Fruit fly (Drosophila melanogaster) whole organism, embryonic: ENCODE data around the gene CG32645.

Experiments
- BtbVII ChIP-seq: fragments of 200-800 bp; sonication (Bioruptor generic); optimal IDR thresholded peaks from 3 replicates; lab custom pipeline; 2017; ENCODE audit warnings: missing biosample characterization, mild to moderate bottlenecking, missing genetic modification characterization
- CG10147 ChIP-seq: fragments of 200-800 bp; sonication (Bioruptor generic); optimal IDR thresholded peaks from 2 replicates; lab custom pipeline; 2019; ENCODE audit warnings: missing biosample characterization, mild to moderate bottlenecking, missing genetic modification characterization, moderate library complexity
- CG12299 ChIP-seq: fragments of 200-800 bp; sonication (Bioruptor generic); optimal IDR thresholded peaks from 2 replicates; lab custom pipeline; 2018; ENCODE audit warnings: missing biosample characterization, mild to moderate bottlenecking, missing genetic modification characterization
- CG12942 ChIP-seq: fragments of 200-800 bp; sonication (Bioruptor generic); optimal IDR thresholded peaks from 3 replicates; lab custom pipeline; 2016; ENCODE audit warnings: missing biosample characterization, missing genetic modification characterization
- CG14014 ChIP-seq: fragments of 200-800 bp; sonication (Bioruptor generic); IDR thresholded peaks from 2 replicates; pipeline ENCODE4 v1.3.6; 2022; ENCODE audit warnings: missing biosample characterization, missing genetic modification characterization
- CG14441 ChIP-seq: fragments of 200-800 bp; sonication (Bioruptor generic); IDR thresholded peaks from 2 replicates; pipeline ENCODE4 v1.3.6; 2022; ENCODE audit warnings: missing biosample characterization, missing genetic modification characterization
- CG14710 ChIP-seq: fragments of 200-800 bp; sonication (Bioruptor generic); optimal IDR thresholded peaks from 3 replicates; lab custom pipeline; 2019; ENCODE audit warnings: missing biosample characterization, mild to moderate bottlenecking, missing genetic modification characterization, moderate library complexity
- CG15011 ChIP-seq: fragments of 200-800 bp; sonication (Bioruptor generic); optimal IDR thresholded peaks from 3 replicates; lab custom pipeline; 2018; ENCODE audit warnings: missing biosample characterization, mild to moderate bottlenecking, missing genetic modification characterization
- CG1602 ChIP-seq: fragments of 200-800 bp; sonication (Bioruptor generic); optimal IDR thresholded peaks from 3 replicates; lab custom pipeline; 2016; ENCODE audit warnings: missing biosample characterization, missing genetic modification characterization
- CG18262 ChIP-seq: fragments of 200-800 bp; optimal IDR thresholded peaks from 3 replicates; lab custom pipeline; 2019; ENCODE audit warnings: missing biosample characterization, mild to moderate bottlenecking, missing genetic modification characterization, moderate library complexity
- CG2199 ChIP-seq: fragments of 200-800 bp; sonication (Bioruptor generic); IDR thresholded peaks from 3 replicates; pipeline ENCODE4 v1.3.6; 2022; ENCODE audit warnings: missing biosample characterization, missing genetic modification characterization
- CG3065 ChIP-seq: fragments of 200-800 bp; sonication (Bioruptor generic); optimal IDR thresholded peaks from 2 replicates; lab custom pipeline; 2016; ENCODE audit warnings: missing biosample characterization, missing genetic modification characterization
- CG31365 ChIP-seq: fragments of 200-800 bp; sonication (Bioruptor generic); optimal IDR thresholded peaks from 2 replicates; lab custom pipeline; 2018; ENCODE audit warnings: missing biosample characterization, mild to moderate bottlenecking, missing genetic modification characterization
- CG32532 ChIP-seq: fragments of 200-800 bp; sonication (Bioruptor generic); IDR thresholded peaks from 2 replicates; pipeline ENCODE4 v1.3.6; 2022; ENCODE audit warnings: missing biosample characterization, missing genetic modification characterization
- CG5180 ChIP-seq: fragments of 200-800 bp; sonication (Bioruptor generic); optimal IDR thresholded peaks from 3 replicates; lab custom pipeline; 2017; ENCODE audit warnings: missing biosample characterization, missing genetic modification characterization, mild to moderate bottlenecking, moderate library complexity, missing genetic modification reagents
- CG6791 ChIP-seq: fragments of 200-800 bp; sonication (Bioruptor generic); IDR thresholded peaks from 3 replicates; pipeline ENCODE4 v1.3.6; 2022; ENCODE audit warnings: missing biosample characterization, missing genetic modification characterization; ENCODE audit not compliant: partially characterized antibody
- CG8388 ChIP-seq: fragments of 200-800 bp; sonication (Bioruptor generic); optimal IDR thresholded peaks from 2 replicates; lab custom pipeline; 2019; ENCODE audit warnings: missing biosample characterization, mild to moderate bottlenecking, missing genetic modification characterization, moderate library complexity
- D19A ChIP-seq: fragments of 200-800 bp; optimal IDR thresholded peaks from 3 replicates; lab custom pipeline; 2019; ENCODE audit warnings: missing biosample characterization, mild to moderate bottlenecking, missing genetic modification characterization, moderate library complexity
- Fer2 ChIP-seq: fragments of 200-800 bp; sonication (Bioruptor generic); optimal IDR thresholded peaks from 2 replicates; lab custom pipeline; 2018; ENCODE audit warnings: missing biosample characterization, mild to moderate bottlenecking, missing genetic modification characterization, moderate library complexity
- H15 ChIP-seq: fragments of 200-800 bp; sonication (Bioruptor generic); IDR thresholded peaks from 3 replicates; pipeline ENCODE4 v1.3.6; 2022; ENCODE audit warnings: missing biosample characterization, missing genetic modification characterization
- Hand ChIP-seq: fragments of 200-800 bp; sonication (Bioruptor generic); optimal IDR thresholded peaks from 2 replicates; lab custom pipeline; 2017; ENCODE audit warnings: mild to moderate bottlenecking, missing biosample characterization, missing genetic modification reagents, missing genetic modification characterization
- Mrtf ChIP-seq: fragments of 200-800 bp; sonication (Bioruptor generic); IDR thresholded peaks from 3 replicates; pipeline ENCODE4 v1.3.6; 2022; ENCODE audit warnings: missing biosample characterization, missing genetic modification characterization
- NK7.1 ChIP-seq: fragments of 200-800 bp; sonication (Bioruptor generic); optimal IDR thresholded peaks from 3 replicates; lab custom pipeline; 2016; ENCODE audit warnings: missing biosample characterization, missing genetic modification characterization
- Nf-YB ChIP-seq: fragments of 200-800 bp; sonication (Bioruptor generic); optimal IDR thresholded peaks from 3 replicates; lab custom pipeline; 2019; ENCODE audit warnings: missing biosample characterization, mild to moderate bottlenecking, missing genetic modification characterization, moderate library complexity
- Poxn ChIP-seq: fragments of 200-800 bp; sonication (Bioruptor generic); IDR thresholded peaks from 2 replicates; pipeline ENCODE4 v1.3.6; 2022; ENCODE audit warnings: missing biosample characterization, missing genetic modification characterization
- Usf ChIP-seq: fragments of 200-800 bp; sonication (Bioruptor generic); optimal IDR thresholded peaks from 2 replicates; lab custom pipeline; 2017; ENCODE audit warnings: missing genotype, missing biosample characterization, missing genetic modification characterization
- Xbp1 ChIP-seq: fragments of 200-800 bp; sonication (Bioruptor generic); optimal IDR thresholded peaks from 3 replicates; lab custom pipeline; 2016; ENCODE audit warnings: missing biosample characterization, mild to moderate bottlenecking, missing genetic modification characterization
- Xrp1 ChIP-seq: fragments of 200-800 bp; sonication (Bioruptor generic); IDR thresholded peaks from 2 replicates; pipeline ENCODE4 v1.3.6; 2022; ENCODE audit warnings: missing biosample characterization, missing genetic modification characterization
- ash1 ChIP-seq: fragments of 200-800 bp; sonication (Bioruptor generic); optimal IDR thresholded peaks from 2 replicates; lab custom pipeline; 2018; ENCODE audit warnings: missing biosample characterization, mild to moderate bottlenecking, missing genetic modification characterization
- cad ChIP-seq: fragments of >200 bp; optimal IDR thresholded peaks from 2 replicates; lab custom pipeline; 2017; ENCODE audit warnings: missing biosample characterization, missing genetic modification characterization
- cas ChIP-seq: fragments of 200-800 bp; sonication (Bioruptor generic); IDR thresholded peaks from 2 replicates; pipeline ENCODE4 v1.3.6; 2022; ENCODE audit warnings: missing biosample characterization, missing genetic modification characterization
- cato ChIP-seq: fragments of 200-800 bp; sonication (Bioruptor generic); optimal IDR thresholded peaks from 2 replicates; lab custom pipeline; 2016; ENCODE audit warnings: missing biosample characterization, missing genetic modification characterization, borderline replicate concordance
- chm ChIP-seq: fragments of 200-800 bp; sonication (Bioruptor generic); IDR thresholded peaks from 2 replicates; pipeline ENCODE4 v1.3.6; 2022; ENCODE audit warnings: missing biosample characterization, missing genetic modification characterization
- crc ChIP-seq: fragments of 200-800 bp; sonication (Bioruptor generic); optimal IDR thresholded peaks from 2 replicates; lab custom pipeline; 2016; ENCODE audit warnings: missing biosample characterization, missing genetic modification characterization
- fd3F ChIP-seq: fragments of 200-800 bp; sonication (Bioruptor generic); optimal IDR thresholded peaks from 2 replicates; lab custom pipeline; 2018; ENCODE audit warnings: missing biosample characterization, mild to moderate bottlenecking, missing genetic modification characterization, moderate library complexity
- gcm ChIP-seq: fragments of 200-800 bp; sonication (Bioruptor generic); optimal IDR thresholded peaks from 2 replicates; lab custom pipeline; 2019; ENCODE audit warnings: missing biosample characterization, mild to moderate bottlenecking, missing genetic modification characterization, moderate library complexity
- gsb ChIP-seq: fragments of 200-800 bp; sonication (Bioruptor generic); IDR thresholded peaks from 2 replicates; pipeline ENCODE4 v1.3.6; 2022; ENCODE audit warnings: missing biosample characterization, missing genetic modification characterization
- inv ChIP-seq: fragments of 200-800 bp; sonication (Bioruptor generic); IDR thresholded peaks from 2 replicates; pipeline ENCODE4 v1.3.6; 2022; ENCODE audit warnings: missing biosample characterization, missing genetic modification characterization; ENCODE audit not compliant: partially characterized antibody
- nmo ChIP-seq: fragments of 200-800 bp; sonication (Bioruptor generic); optimal IDR thresholded peaks from 2 replicates; lab custom pipeline; 2018; ENCODE audit warnings: missing biosample characterization, mild to moderate bottlenecking, missing genetic modification characterization, moderate library complexity
- odd ChIP-seq: fragments of 200-800 bp; sonication (Bioruptor generic); optimal IDR thresholded peaks from 2 replicates; lab custom pipeline; 2017; ENCODE audit warnings: missing biosample characterization, mild to moderate bottlenecking, missing genetic modification characterization
- pho ChIP-seq: fragments of 200-800 bp; sonication (Bioruptor generic); optimal IDR thresholded peaks from 2 replicates; lab custom pipeline; 2016; ENCODE audit warnings: missing biosample characterization, missing genetic modification characterization
- phol ChIP-seq: fragments of 200-800 bp; sonication (Bioruptor generic); optimal IDR thresholded peaks from 3 replicates; lab custom pipeline; 2018; ENCODE audit warnings: missing biosample characterization, mild to moderate bottlenecking, missing genetic modification characterization, moderate library complexity
- run ChIP-seq: fragments of 200-800 bp; sonication (Bioruptor generic); optimal IDR thresholded peaks from 3 replicates; lab custom pipeline; 2018; ENCODE audit warnings: missing biosample characterization, mild to moderate bottlenecking, missing genetic modification characterization
- sc ChIP-seq, 3 experiments: fragments of >200 bp in 2 of 3; fragments of 200-800 bp in 1 of 3; sonication (Bioruptor generic) in 1 of 3; optimal IDR thresholded peaks; 2 replicates in 2 of 3; 3 replicates in 1 of 3; lab custom pipeline; 2017; ENCODE audit warnings: mild to moderate bottlenecking in 1 of 3, missing biosample characterization in 1 of 3, missing genetic modification characterization in 1 of 3, missing genetic modification reagents in 1 of 3
- schlank ChIP-seq: fragments of 200-800 bp; sonication (Bioruptor generic); optimal IDR thresholded peaks from 2 replicates; lab custom pipeline; 2018; ENCODE audit warnings: missing biosample characterization, mild to moderate bottlenecking, missing genetic modification characterization
- slbo ChIP-seq: fragments of 200-800 bp; sonication (Bioruptor generic); IDR thresholded peaks from 2 replicates; pipeline ENCODE4 v1.3.6; 2022; ENCODE audit warnings: missing biosample characterization, missing genetic modification characterization
- tio ChIP-seq: fragments of 200-800 bp; sonication (Bioruptor generic); optimal IDR thresholded peaks from 2 replicates; lab custom pipeline; 2017; ENCODE audit warnings: missing biosample characterization, missing genetic modification characterization, inconsistent platforms
- vnd ChIP-seq: fragments of 200-800 bp; sonication (Bioruptor generic); IDR thresholded peaks from 3 replicates; pipeline ENCODE4 v1.3.6; 2022; ENCODE audit warnings: missing biosample characterization, missing genetic modification characterization; ENCODE audit not compliant: partially characterized antibody
- wor ChIP-seq: fragments of 200-800 bp; sonication (Bioruptor generic); IDR thresholded peaks from 2 replicates; pipeline ENCODE4 v1.3.6; 2022; ENCODE audit warnings: missing biosample characterization, missing genetic modification characterization
- zf30C ChIP-seq: fragments of 200-800 bp; sonication (Bioruptor generic); optimal IDR thresholded peaks from 3 replicates; lab custom pipeline; 2018; ENCODE audit warnings: missing biosample characterization, mild to moderate bottlenecking, missing genetic modification characterization

CG32645 gene

dm6 chrX:13109583-13110126, 29.3 kb upstream of the CG32645 start:
- peak; percentile 46 for TF ChIP-seq phol (tag; lab: Kevin White, UChicago)
- TF ChIP-seq gcm (GFP tag; lab: Kevin White, UChicago): no peak
- no peak for TF ChIP-seq Usf (GFP tag; lab: Kevin White, UChicago)
- no peak for TF ChIP-seq CG14710 (tag; lab: Kevin White, UChicago)
- TF ChIP-seq H15: no peak
- TF ChIP-seq BtbVII (GFP tag; lab: Kevin White, UChicago): peak; percentile 13
- no peak for TF ChIP-seq CG6791 (GFP tag; lab: Robert Waterston, UW)
- no peak for TF ChIP-seq crc
- TF ChIP-seq cas (GFP tag; lab: Robert Waterston, UW): no peak
- TF ChIP-seq CG3065 (GFP tag; lab: Kevin White, UChicago): no peak
- no peak for TF ChIP-seq CG1602
- TF ChIP-seq CG2199 (GFP tag; lab: Robert Waterston, UW): no peak
- peak; percentile 51 for TF ChIP-seq fd3F (GFP tag; lab: Kevin White, UChicago)
- peak; percentile 9 for TF ChIP-seq Xbp1 (GFP tag; lab: Kevin White, UChicago)
- 0 out of 2 replicates have a peak, but pooled peaks have one; percentile 58 for TF ChIP-seq CG14014 (GFP tag; lab: Robert Waterston, UW)
- TF ChIP-seq inv: no peak
- TF ChIP-seq nmo: peak; percentile 44
- TF ChIP-seq CG12299 (tag; lab: Kevin White, UChicago): no peak
- TF ChIP-seq Xrp1 (GFP tag; lab: Robert Waterston, UW): peak; percentile 67; the same call in 1 of the 2 replicates
- no peak for TF ChIP-seq wor (GFP tag; lab: Robert Waterston, UW)
- TF ChIP-seq CG18262 (tag; lab: Kevin White, UChicago): peak; percentile 42
- no peak for TF ChIP-seq CG31365 (tag; lab: Kevin White, UChicago)
- no peak for TF ChIP-seq CG5180
- no peak for TF ChIP-seq Poxn (GFP tag; lab: Robert Waterston, UW)
- peak; percentile 16 for TF ChIP-seq CG10147 (GFP tag; lab: Kevin White, UChicago)
- peak; percentile 64; the same call in 1 of the 2 replicates for TF ChIP-seq CG32532 (GFP tag; lab: Robert Waterston, UW)
- TF ChIP-seq vnd: no peak
- TF ChIP-seq run (tag; lab: Kevin White, UChicago): no peak
- TF ChIP-seq D19A (tag; lab: Kevin White, UChicago): peak; percentile 84
- TF ChIP-seq chm (GFP tag; lab: Robert Waterston, UW): no peak
- 0 out of 2 replicates have a peak, but pooled peaks have one; percentile 11 for TF ChIP-seq gsb
- no peak for TF ChIP-seq cad (GFP tag; lab: Kevin White, UChicago)
- no peak for TF ChIP-seq Nf-YB (GFP tag; lab: Kevin White, UChicago)
- no peak for TF ChIP-seq Mrtf (GFP tag; lab: Robert Waterston, UW)
- TF ChIP-seq tio: no peak
- TF ChIP-seq CG8388 (GFP tag; lab: Kevin White, UChicago): peak; percentile 29
- TF ChIP-seq NK7.1 (GFP tag; lab: Kevin White, UChicago): no peak
- no peak for TF ChIP-seq zf30C (GFP tag; lab: Kevin White, UChicago)
- no peak for TF ChIP-seq odd (GFP tag; lab: Kevin White, UChicago)
- peak; percentile 29 for TF ChIP-seq CG15011 (GFP tag; lab: Kevin White, UChicago)
- TF ChIP-seq sc (optimal IDR thresholded peaks at IDR 0.05; lab: Kevin White, UChicago): no peak
- no peak for TF ChIP-seq sc (GFP tag; optimal IDR thresholded peaks at IDR 0.05; lab: Kevin White, UChicago)
- no peak for TF ChIP-seq ash1 (GFP tag; lab: Kevin White, UChicago)
- no peak for TF ChIP-seq Hand (GFP tag; lab: Kevin White, UChicago)
- TF ChIP-seq CG12942 (GFP tag; lab: Kevin White, UChicago): no peak
- TF ChIP-seq slbo (GFP tag; lab: Robert Waterston, UW): peak; percentile 76
- no peak for TF ChIP-seq schlank
- TF ChIP-seq Fer2 (tag; lab: Kevin White, UChicago): peak; percentile 19
- TF ChIP-seq pho: no peak
- TF ChIP-seq cato: no peak
- TF ChIP-seq CG14441 (GFP tag; lab: Robert Waterston, UW): peak; percentile 59; the same call in 1 of the 2 replicates
